Worm (Caenorhabditis elegans) whole organism, midembryonic: ENCODE results near the gene pitr-2.
"Not testable (repeated sequence)": the region's sequence is repeated elsewhere in the genome, so short reads cannot be mapped to it uniquely, and the experiment has no call there.

Source experiments
- klf-2 ChIP-seq: fragments of 200-800 bp; sonication (Bioruptor generic); conservative IDR thresholded peaks from 2 replicates; pipeline ENCODE4 v1.3.6; 2022; ENCODE audit warnings: missing genetic modification reagents, missing genetic modification characterization, missing compliant biosample characterization
- ztf-29 ChIP-seq: fragments of 200-800 bp; sonication (Bioruptor generic); IDR thresholded peaks from 2 replicates; pipeline ENCODE4 v1.3.6; 2022; ENCODE audit warnings: missing genetic modification reagents, missing genetic modification characterization, missing compliant biosample characterization

- not testable (repeated sequence) for TF ChIP-seq ztf-29; klf-2 (GFP tag; lab: Robert Waterston, UW)
Measured at ce11 chrV:9090824-9091798, 46.4 kb downstream of the pitr-2 start.
